Worm (Caenorhabditis elegans): ENCODE measurements around the gene jhdm-1.
A peak's percentile ranks its signal among the peaks of the same experiment; 100 is the strongest.

The jhdm-1 gene

DNA sequence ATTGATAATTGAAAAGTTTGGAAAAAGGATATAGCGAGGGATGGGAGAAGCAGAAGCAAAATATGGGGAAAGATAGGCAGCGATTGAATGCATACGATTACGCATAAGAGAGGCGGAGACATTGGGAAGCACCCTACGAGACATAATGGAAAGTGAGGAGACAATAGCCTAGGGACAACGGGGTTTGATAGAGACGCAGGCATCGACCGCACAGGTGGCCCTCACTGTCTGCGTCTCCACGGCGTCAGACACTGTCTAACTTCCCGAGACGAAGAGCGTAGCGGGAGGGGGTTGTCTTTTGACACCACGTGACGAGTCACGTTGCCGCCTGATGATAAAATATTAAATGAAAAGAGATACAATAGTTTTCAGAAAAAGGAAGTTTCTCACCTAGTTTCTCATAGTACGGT is 33.3 kb upstream of the jhdm-1 start (continued):
- TF ChIP-seq mab-5 (tag; optimal IDR thresholded peaks at IDR 0.05), result no peak

DNA sequence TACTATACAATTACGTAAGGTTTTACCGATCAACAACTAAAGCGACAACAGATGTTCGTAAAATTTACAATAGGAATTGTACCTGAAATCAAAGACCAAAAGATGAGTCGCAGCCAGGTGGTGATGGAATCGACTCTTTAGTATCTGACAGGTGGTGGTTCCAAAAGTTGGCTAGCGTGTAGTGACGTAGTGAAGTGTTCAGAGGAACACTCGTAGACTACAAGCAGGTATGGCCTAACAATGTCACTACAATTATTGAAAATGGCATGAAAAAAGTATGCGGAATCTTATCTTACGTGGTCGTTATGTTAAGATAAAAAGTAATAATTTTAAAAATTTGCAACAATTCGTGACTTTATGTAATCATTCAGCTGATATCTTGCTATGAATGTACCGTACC is 32.8 kb upstream of the jhdm-1 start:
- TF ChIP-seq cnd-1 (tag; optimal IDR thresholded peaks at IDR 0.05), result no peak
- TF ChIP-seq nhr-12 (tag; optimal IDR thresholded peaks at IDR 0.05), result peak; percentile 52

DNA sequence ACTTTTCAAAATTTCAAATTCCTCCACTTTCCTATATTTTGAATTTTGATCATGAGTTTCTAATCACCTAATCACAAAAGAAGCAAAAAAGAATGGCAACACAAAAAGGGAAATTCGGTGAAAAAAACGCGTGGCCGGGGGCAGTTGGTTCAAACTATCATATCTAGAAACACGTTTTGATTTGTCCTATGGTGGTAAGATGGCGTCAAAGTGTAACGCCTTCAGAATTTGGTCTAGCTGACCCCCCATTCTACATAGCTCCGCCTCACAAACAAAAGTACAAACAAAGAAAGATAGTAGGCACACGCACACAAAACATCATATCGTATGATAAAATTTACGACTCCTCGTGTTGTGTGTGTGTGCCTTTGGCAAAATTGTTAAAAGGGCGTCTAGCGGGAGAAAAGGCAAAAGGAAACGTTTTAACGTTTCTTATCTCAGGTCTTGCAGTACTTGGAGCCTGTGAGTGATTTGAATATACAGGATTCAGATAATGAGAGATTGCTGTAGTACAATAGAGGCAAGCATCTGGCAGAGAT is 32.2 kb upstream of the jhdm-1 start:
- TF ChIP-seq flh-1 (GFP tag; optimal IDR thresholded peaks at IDR 0.05) (no peak), snpc-4 (tag; optimal IDR thresholded peaks at IDR 0.05) (no peak), hlh-1 (tag; optimal IDR thresholded peaks at IDR 0.05) (no peak), sem-2 (GFP tag; optimal IDR thresholded peaks at IDR 0.05) (no peak), ces-1 (GFP tag; optimal IDR thresholded peaks at IDR 0.05) (no peak), nhr-12 (tag; optimal IDR thresholded peaks at IDR 0.05) (no peak), nhr-2 (tag; optimal IDR thresholded peaks at IDR 0.05) (no peak), ceh-39 (tag; optimal IDR thresholded peaks at IDR 0.05) (no peak), tbx-8 (GFP tag; optimal IDR thresholded peaks at IDR 0.05) (no peak), nhr-28 (tag; optimal IDR thresholded peaks at IDR 0.05) (no peak), cnd-1 (tag; optimal IDR thresholded peaks at IDR 0.05) (no peak), zip-8 (tag; optimal IDR thresholded peaks at IDR 0.05) (no peak), mep-1 (tag; optimal IDR thresholded peaks at IDR 0.05) (no peak), unc-39 (tag; optimal IDR thresholded peaks at IDR 0.05) (no peak), blmp-1 (tag; optimal IDR thresholded peaks at IDR 0.05) (no peak), ham-2 (GFP tag; optimal IDR thresholded peaks at IDR 0.05) (no peak), drap-1 (GFP tag; optimal IDR thresholded peaks at IDR 0.05) (no peak), elt-3 (tag; optimal IDR thresholded peaks at IDR 0.05) (no peak)

DNA sequence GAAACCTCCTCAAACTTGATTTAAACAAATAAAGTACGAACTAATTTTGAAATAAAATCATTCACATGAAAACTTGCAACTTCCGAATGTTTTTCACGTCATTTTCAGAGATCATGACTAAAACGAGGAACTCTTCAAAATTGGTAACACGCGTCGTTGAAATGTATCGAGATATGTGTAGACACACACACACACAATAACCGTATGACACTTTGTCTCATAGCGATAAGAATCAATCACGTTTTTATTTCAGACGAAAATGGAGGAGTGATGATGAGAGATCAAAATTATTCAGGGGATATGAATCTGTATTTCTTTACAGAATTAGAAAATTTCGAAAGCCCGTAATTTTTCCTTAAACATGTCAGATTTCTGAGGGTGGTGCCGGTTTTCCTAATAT is 31.6 kb upstream of the jhdm-1 start:
- TF ChIP-seq hlh-1 (tag; optimal IDR thresholded peaks at IDR 0.05) (no peak), snpc-4 (tag; optimal IDR thresholded peaks at IDR 0.05) (no peak), unc-62 (GFP tag; optimal IDR thresholded peaks at IDR 0.05) (no peak), lin-32 (GFP tag; optimal IDR thresholded peaks at IDR 0.05) (no peak), sem-2 (GFP tag; optimal IDR thresholded peaks at IDR 0.05) (no peak), mls-2 (tag; optimal IDR thresholded peaks at IDR 0.05) (no peak), nhr-237 (tag; optimal IDR thresholded peaks at IDR 0.05) (no peak), elt-3 (tag; optimal IDR thresholded peaks at IDR 0.05) (no peak), mab-5 (tag; optimal IDR thresholded peaks at IDR 0.05) (no peak), ham-2 (GFP tag; optimal IDR thresholded peaks at IDR 0.05) (no peak)

DNA sequence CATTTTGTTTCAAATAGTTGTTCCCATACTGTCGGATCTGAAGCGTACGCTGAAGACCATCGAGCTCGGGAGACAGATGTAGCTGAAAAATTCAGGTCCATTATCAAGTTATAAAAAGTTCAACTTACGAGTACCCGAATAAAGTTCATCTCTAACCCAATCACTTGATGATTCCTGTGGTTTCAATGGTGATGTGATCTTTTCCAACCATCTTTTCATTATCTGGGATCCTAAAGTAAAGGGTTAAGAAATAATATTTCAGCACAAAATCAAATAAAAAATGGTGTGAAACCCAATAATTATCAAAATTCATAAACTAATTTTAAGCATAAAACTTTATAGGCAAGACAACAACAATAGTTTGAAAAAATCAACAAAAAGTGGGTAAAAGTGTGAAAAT is 27.1 kb upstream of the jhdm-1 start, which contains the start of gene C05D11.8:
C05D11.8 (minus strand) TSS at position 101 of the 400 bp plus-strand sequence.
- TF ChIP-seq flh-1 (GFP tag; optimal IDR thresholded peaks at IDR 0.05), result no peak
- TF ChIP-seq tbx-8 (GFP tag; optimal IDR thresholded peaks at IDR 0.05), result no peak
- no peak for TF ChIP-seq mls-2 (tag; optimal IDR thresholded peaks at IDR 0.05)
- no peak for TF ChIP-seq nhr-76 (tag; optimal IDR thresholded peaks at IDR 0.05)
- TF ChIP-seq ceh-43 (GFP tag; optimal IDR thresholded peaks at IDR 0.05), result no peak
- no peak for TF ChIP-seq nhr-12 (tag; optimal IDR thresholded peaks at IDR 0.05)
- no peak for TF ChIP-seq zip-8 (tag; optimal IDR thresholded peaks at IDR 0.05)
- TF ChIP-seq hlh-1 (tag; optimal IDR thresholded peaks at IDR 0.05), result no peak

DNA sequence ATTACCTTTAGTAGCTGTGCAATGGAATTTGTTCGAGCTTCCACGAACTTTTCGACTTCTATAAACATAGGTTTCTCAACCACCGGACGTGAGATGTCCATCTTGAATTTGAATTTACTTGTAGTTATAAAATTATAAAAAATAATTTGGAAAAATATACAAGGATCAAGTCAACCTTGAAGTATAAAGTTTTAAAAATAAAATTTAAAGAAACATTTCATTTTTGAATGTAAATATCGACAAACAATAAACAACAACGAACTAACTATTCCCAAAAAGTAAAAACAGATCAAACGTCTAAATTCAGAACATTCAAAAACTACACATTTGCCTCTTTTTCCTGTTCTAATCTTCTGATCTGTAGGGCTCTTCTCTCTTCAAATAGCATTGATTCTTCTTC is 23.4 kb upstream of the jhdm-1 start, which contains the start of gene popl-1:
popl-1 (minus strand) TSS at position 101 of the 400 bp plus-strand sequence.
- TF ChIP-seq unc-62 (GFP tag; optimal IDR thresholded peaks at IDR 0.05) (no peak), lin-13 (tag; optimal IDR thresholded peaks at IDR 0.05) (no peak), bed-3 (GFP tag; optimal IDR thresholded peaks at IDR 0.05) (no peak), lsy-2 (tag; optimal IDR thresholded peaks at IDR 0.05) (no peak), pha-4 (tag; optimal IDR thresholded peaks at IDR 0.05) (no peak), mep-1 (tag; optimal IDR thresholded peaks at IDR 0.05) (no peak), ceh-43 (GFP tag; optimal IDR thresholded peaks at IDR 0.05) (no peak), ztf-11 (tag; optimal IDR thresholded peaks at IDR 0.05) (no peak), hlh-1 (tag; optimal IDR thresholded peaks at IDR 0.05) (no peak), sptf-1 (tag; optimal IDR thresholded peaks at IDR 0.05) (no peak), unc-120 (tag; optimal IDR thresholded peaks at IDR 0.05; ENCODE audit: poor library complexity, severe bottlenecking) (no peak), elt-1 (tag; optimal IDR thresholded peaks at IDR 0.05; ENCODE audit: borderline replicate concordance, insufficient read depth) (no peak), nhr-28 (tag; optimal IDR thresholded peaks at IDR 0.05) (no peak), nhr-12 (tag; optimal IDR thresholded peaks at IDR 0.05) (no peak), ces-1 (GFP tag; optimal IDR thresholded peaks at IDR 0.05) (no peak), ceh-39 (tag; optimal IDR thresholded peaks at IDR 0.05) (no peak)

All from whole organism, mixed stage, embryonic.